Worm (Caenorhabditis elegans): ENCODE data around the gene wht-3.

- TF ChIP-seq nhr-25 (tag; optimal IDR thresholded peaks at IDR 0.05): no peak
- no peak for TF ChIP-seq ama-1 (optimal IDR thresholded peaks at IDR 0.05)
- no peak for TF ChIP-seq egl-27 (tag; optimal IDR thresholded peaks at IDR 0.05)
- no peak for TF ChIP-seq nhr-237 (tag; optimal IDR thresholded peaks at IDR 0.05)
- TF ChIP-seq F13H6.1 (tag; optimal IDR thresholded peaks at IDR 0.05): no peak
- peak; percentile 51 for TF ChIP-seq zag-1 (tag; optimal IDR thresholded peaks at IDR 0.05)
- TF ChIP-seq nhr-12 (tag; optimal IDR thresholded peaks at IDR 0.05): no peak
These were observed 19.4 kb downstream of the wht-3 start for ce11 chrIII:4131814-4132555.

Data from whole organism, L2 larva.